Worm (Caenorhabditis elegans): ENCODE results near the gene nas-15.

ce11 chrX:780027-780426 is 2.5 kb downstream of the nas-15 start:
- TF ChIP-seq ceh-82 (tag; optimal IDR thresholded peaks at IDR 0.05) (no peak), fos-1 (tag; optimal IDR thresholded peaks at IDR 0.05) (no peak), skn-1 (tag; optimal IDR thresholded peaks at IDR 0.05) (no peak), egl-27 (tag; optimal IDR thresholded peaks at IDR 0.05) (no peak), elt-3 (tag; optimal IDR thresholded peaks at IDR 0.05) (no peak)
